Fruit fly (Drosophila melanogaster) whole organism, adult: ENCODE data around the gene CG42557.
"Not testable (repeated sequence)": the region's sequence is repeated elsewhere in the genome, so short reads cannot be mapped to it uniquely, and the experiment has no call there.

Experiments used
- CG11617 ChIP-seq: fragments of 200-800 bp; sonication (Bioruptor generic); optimal IDR thresholded peaks from 2 replicates; lab custom pipeline; 2017; ENCODE audit warnings: mild to moderate bottlenecking, missing biosample characterization, missing genetic modification reagents, missing genetic modification characterization
- CG12768 ChIP-seq: fragments of 200-800 bp; sonication (Bioruptor generic); optimal IDR thresholded peaks from 2 replicates; lab custom pipeline; 2017; ENCODE audit warnings: missing biosample characterization, missing genetic modification characterization, mild to moderate bottlenecking, moderate library complexity, missing genetic modification reagents
- CG14711 ChIP-seq: fragments of 200-800 bp; sonication (Bioruptor generic); optimal IDR thresholded peaks from 2 replicates; lab custom pipeline; 2018; ENCODE audit warnings: missing biosample characterization, mild to moderate bottlenecking, missing genetic modification characterization, moderate library complexity
- CG1620 ChIP-seq: fragments of 200-800 bp; sonication (Bioruptor generic); optimal IDR thresholded peaks from 2 replicates; lab custom pipeline; 2016; ENCODE audit warnings: missing biosample characterization, missing genetic modification characterization
- CG33017 ChIP-seq: fragments of 200-800 bp; sonication (Bioruptor generic); optimal IDR thresholded peaks from 2 replicates; lab custom pipeline; 2018; ENCODE audit warnings: missing biosample characterization, mild to moderate bottlenecking, missing genetic modification characterization, moderate library complexity
- CG5204 ChIP-seq: fragments of 200-800 bp; sonication (Bioruptor generic); optimal IDR thresholded peaks from 2 replicates; lab custom pipeline; 2016; ENCODE audit warnings: missing biosample characterization, missing genetic modification characterization
- CG7045 ChIP-seq: fragments of 200-800 bp; sonication (Bioruptor generic); optimal IDR thresholded peaks from 2 replicates; lab custom pipeline; 2017; ENCODE audit warnings: missing biosample characterization, mild to moderate bottlenecking, missing genetic modification characterization
- CG7101 ChIP-seq: fragments of 200-800 bp; sonication (Bioruptor generic); optimal IDR thresholded peaks from 2 replicates; lab custom pipeline; 2018; ENCODE audit warnings: missing biosample characterization, mild to moderate bottlenecking, missing genetic modification characterization, moderate library complexity
- Clk ChIP-seq: fragments of 200-800 bp; sonication (Bioruptor generic); optimal IDR thresholded peaks from 2 replicates; lab custom pipeline; 2017; ENCODE audit warnings: missing biosample characterization, missing genetic modification characterization
- Crg-1 ChIP-seq: fragments of 200-800 bp; sonication (Bioruptor generic); optimal IDR thresholded peaks from 2 replicates; lab custom pipeline; 2016; ENCODE audit warnings: missing biosample characterization, missing genetic modification characterization
- Hr96 ChIP-seq: fragments of 200-800 bp; sonication (Bioruptor generic); optimal IDR thresholded peaks from 2 replicates; lab custom pipeline; 2016; ENCODE audit warnings: missing biosample characterization, missing genetic modification characterization
- Mnt ChIP-seq: fragments of 200-800 bp; sonication (Bioruptor generic); optimal IDR thresholded peaks from 2 replicates; lab custom pipeline; 2016; ENCODE audit warnings: missing biosample characterization, mild to moderate bottlenecking, missing genetic modification characterization
- bab1 ChIP-seq: fragments of 200-800 bp; sonication (Bioruptor generic); optimal IDR thresholded peaks from 3 replicates; lab custom pipeline; 2019; ENCODE audit warnings: missing biosample characterization, mild to moderate bottlenecking, missing genetic modification characterization, moderate library complexity
- cic ChIP-seq: fragments of 200-800 bp; sonication (Bioruptor generic); optimal IDR thresholded peaks from 2 replicates; lab custom pipeline; 2017; ENCODE audit warnings: missing biosample characterization, mild to moderate bottlenecking, missing genetic modification characterization, moderate library complexity
- cnc ChIP-seq, 2 experiments: fragments of >200 bp; optimal IDR thresholded peaks; 2 replicates each; lab custom pipeline; 2017
- kay ChIP-seq: fragments of 200-800 bp; sonication (Bioruptor generic); peaks from one replicate; lab custom pipeline; 2016; ENCODE audit warnings: missing biosample characterization, missing genetic modification characterization, borderline replicate concordance
- ovo ChIP-seq: fragments of 200-800 bp; sonication (Bioruptor generic); optimal IDR thresholded peaks from 2 replicates; lab custom pipeline; 2016; ENCODE audit warnings: missing biosample characterization, missing genetic modification characterization
- pad ChIP-seq: fragments of 200-800 bp; sonication (Bioruptor generic); optimal IDR thresholded peaks from 3 replicates; lab custom pipeline; 2017; ENCODE audit warnings: missing biosample characterization, missing genetic modification characterization, mild to moderate bottlenecking, moderate library complexity, missing genetic modification reagents
- tj ChIP-seq: fragments of 200-800 bp; sonication (Bioruptor generic); optimal IDR thresholded peaks from 3 replicates; lab custom pipeline; 2017; ENCODE audit warnings: missing biosample characterization, mild to moderate bottlenecking, missing genetic modification characterization, moderate library complexity
- toe ChIP-seq: fragments of 200-800 bp; sonication (Bioruptor generic); optimal IDR thresholded peaks from 2 replicates; lab custom pipeline; 2016; ENCODE audit warnings: missing biosample characterization, missing genetic modification characterization

The CG42557 gene

DNA sequence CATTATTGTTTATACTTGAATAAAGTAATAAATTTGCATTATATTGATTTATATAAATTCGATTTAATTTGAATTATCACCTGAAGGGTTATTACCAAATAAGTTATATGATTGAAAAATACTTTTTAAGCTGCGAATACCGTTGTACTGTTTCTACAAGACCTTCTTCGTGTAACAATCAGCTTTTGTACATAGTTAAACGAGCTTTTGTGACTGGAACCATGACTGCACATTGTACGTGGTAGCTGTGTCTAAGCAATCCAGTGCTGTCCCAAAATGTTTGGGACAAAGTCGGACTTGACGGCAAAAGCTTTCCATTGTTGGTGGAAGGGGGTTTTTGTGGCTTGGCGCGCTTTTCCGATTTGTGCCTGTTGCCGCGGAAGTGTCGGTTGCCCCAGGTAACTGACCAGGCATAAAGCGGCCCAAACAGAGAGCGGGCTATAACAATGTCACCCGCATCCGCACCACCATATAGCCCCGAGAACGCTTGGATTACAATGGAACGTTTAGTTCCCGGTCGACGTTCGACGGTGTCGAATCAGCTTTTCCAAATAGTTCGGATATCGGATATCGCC lies 25.4 kb upstream of the CG42557 start, which contains the start of gene CG31036:
Gene CG31036, plus strand, starts transcription at position 507 of the 575 bp plus-strand sequence.
- TF ChIP-seq CG12768 (GFP tag; lab: Kevin White, UChicago) (no peak), CG7101 (tag; lab: Kevin White, UChicago) (no peak), CG5204 (no peak), pad (no peak), Hr96 (GFP tag; lab: Kevin White, UChicago) (no peak), CG33017 (no peak), Clk (GFP tag; lab: Kevin White, UChicago) (no peak), cnc (optimal IDR thresholded peaks at IDR 0.05; lab: Kevin White, UChicago) (no peak), bab1 (GFP tag; lab: Kevin White, UChicago) (no peak), kay (GFP tag; lab: Kevin White, UChicago) (no peak)

DNA sequence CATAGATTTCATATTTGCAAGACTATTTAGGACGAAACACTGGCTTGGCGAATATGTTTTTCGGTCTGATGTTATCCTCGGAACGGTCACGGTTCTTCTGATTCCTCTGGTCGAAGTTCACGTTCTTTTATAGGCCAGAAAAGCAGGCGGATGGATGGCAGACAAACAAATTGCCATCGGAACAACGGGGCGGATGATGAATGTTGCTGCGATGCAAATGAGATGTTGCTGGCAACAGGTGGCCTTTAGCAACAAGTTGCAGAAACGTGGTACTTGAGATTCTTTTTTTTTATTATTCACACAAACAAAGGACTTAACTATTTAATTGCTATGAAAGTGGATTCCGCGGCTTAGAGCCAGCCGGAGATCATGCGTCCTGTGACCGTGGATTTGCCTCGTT lies 18.8 kb upstream of the CG42557 start, which contains the start of gene Capa:
Gene Capa, minus strand, starts transcription at position 101 of the 400 bp plus-strand sequence.
- TF ChIP-seq ovo (GFP tag; lab: Kevin White, UChicago), result no peak
- no peak for TF ChIP-seq tj (GFP tag; lab: Kevin White, UChicago)
- no peak for TF ChIP-seq CG5204
- no peak for TF ChIP-seq Clk (GFP tag; lab: Kevin White, UChicago)
- TF ChIP-seq CG33017, result no peak
- no peak for TF ChIP-seq CG14711 (tag; lab: Kevin White, UChicago)
- TF ChIP-seq cnc (optimal IDR thresholded peaks at IDR 0.05; lab: Kevin White, UChicago), result no peak
- TF ChIP-seq CG7101 (tag; lab: Kevin White, UChicago), result no peak
- no peak for TF ChIP-seq Crg-1 (GFP tag; lab: Kevin White, UChicago)
- TF ChIP-seq CG7045, result no peak
- TF ChIP-seq Mnt, result no peak

DNA sequence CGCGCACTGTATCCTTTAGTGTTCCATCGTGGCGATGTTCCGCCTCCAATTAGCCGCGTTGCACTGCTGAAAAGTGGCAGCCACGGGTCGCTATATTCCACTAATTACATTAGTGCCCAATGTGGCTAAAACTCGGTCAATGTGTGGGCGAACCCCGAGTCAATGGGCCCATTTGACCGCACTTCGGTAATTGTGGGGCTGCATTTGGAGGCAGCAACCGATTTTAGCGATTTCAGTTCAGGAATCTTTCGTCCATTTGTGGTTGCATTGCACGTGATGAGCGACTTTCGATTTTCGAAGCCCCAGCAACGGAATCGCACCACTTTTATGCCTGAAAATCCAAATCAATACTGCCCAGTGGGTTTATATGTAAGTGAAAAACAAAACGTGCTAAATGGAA lies 12.9 kb upstream of the CG42557 start, which contains the start of gene trp:
Gene trp, minus strand, starts transcription at position 101 of the 400 bp plus-strand sequence.
- TF ChIP-seq Crg-1 (GFP tag; lab: Kevin White, UChicago) (no peak), CG14711 (tag; lab: Kevin White, UChicago) (no peak), toe (GFP tag; lab: Kevin White, UChicago) (no peak)

DNA sequence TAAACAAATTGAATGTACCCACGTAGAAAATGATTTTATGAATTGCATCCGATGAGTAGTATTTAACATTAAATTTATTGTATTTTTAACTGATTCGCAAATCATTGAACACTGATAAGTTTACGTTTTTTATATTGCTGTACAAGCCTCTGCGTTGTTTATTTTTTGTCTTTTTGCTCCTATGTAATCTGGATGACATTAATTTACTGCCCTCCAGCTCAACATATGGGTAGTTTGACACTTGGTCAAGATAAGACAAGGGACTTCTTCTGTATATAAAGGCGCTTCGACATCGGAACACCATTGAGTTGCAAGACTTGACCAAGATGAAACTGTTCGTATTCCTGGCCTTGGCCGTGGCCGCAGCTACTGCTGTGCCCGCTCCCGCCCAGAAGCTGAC lies 11.2 kb upstream of the CG42557 start, which contains the start of gene Jon99Ciii:
Gene Jon99Ciii, plus strand, starts transcription at position 301 of the 400 bp plus-strand sequence.
- not testable (repeated sequence) for TF ChIP-seq Hr96, CG1620, CG11617 (GFP tag; lab: Kevin White, UChicago)

DNA sequence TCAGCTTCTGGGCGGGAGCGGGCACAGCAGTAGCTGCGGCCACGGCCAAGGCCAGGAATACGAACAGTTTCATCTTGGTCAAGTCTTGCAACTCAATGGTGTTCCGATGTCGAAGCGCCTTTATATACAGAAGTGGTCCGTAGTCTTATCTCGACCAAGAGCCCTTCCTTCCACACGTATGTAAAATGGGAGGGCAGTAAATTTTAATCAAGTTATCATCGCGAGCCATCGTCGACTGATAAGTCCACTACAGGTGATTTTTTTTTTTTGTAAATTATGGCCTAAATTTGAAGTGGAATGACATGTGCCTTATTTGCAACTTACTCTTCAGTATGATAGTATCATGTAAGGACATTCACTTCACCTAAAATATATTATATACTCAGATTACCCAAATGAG lies 8.6 kb upstream of the CG42557 start, which contains the start of gene Jon99Cii:
Gene Jon99Cii, minus strand, starts transcription at position 101 of the 400 bp plus-strand sequence.
- not testable (repeated sequence) for TF ChIP-seq cic (GFP tag; lab: Kevin White, UChicago); Crg-1 (GFP tag; lab: Kevin White, UChicago); CG7101 (tag; lab: Kevin White, UChicago)

DNA sequence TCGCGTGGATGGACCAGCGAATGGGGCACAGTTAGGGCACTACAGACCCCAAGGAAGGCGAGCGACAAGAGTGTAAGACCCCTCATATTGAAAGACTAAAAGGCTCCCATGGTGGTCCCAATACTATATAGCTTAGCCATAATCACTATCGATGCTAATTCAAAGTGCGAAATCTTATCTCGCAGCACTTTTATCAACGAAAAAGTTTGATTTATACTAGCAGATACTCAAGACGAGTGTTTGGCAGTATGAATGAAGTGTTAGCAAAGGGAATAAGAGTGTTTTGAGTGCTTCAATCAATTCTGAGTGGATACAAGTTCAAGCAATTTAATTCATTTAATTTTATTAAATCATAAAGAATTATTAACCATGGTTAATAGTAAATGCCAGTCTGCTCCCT lies 7.0 kb upstream of the CG42557 start, which contains the start of gene Jon99Ci:
Gene Jon99Ci, minus strand, starts transcription at position 101 of the 400 bp plus-strand sequence.
- TF ChIP-seq bab1 (GFP tag; lab: Kevin White, UChicago) (no peak), cic (GFP tag; lab: Kevin White, UChicago) (peak; percentile 64), toe (GFP tag; lab: Kevin White, UChicago) (no peak), tj (GFP tag; lab: Kevin White, UChicago) (no peak), CG5204 (no peak), CG12768 (GFP tag; lab: Kevin White, UChicago) (no peak), CG11617 (GFP tag; lab: Kevin White, UChicago) (no peak)

DNA sequence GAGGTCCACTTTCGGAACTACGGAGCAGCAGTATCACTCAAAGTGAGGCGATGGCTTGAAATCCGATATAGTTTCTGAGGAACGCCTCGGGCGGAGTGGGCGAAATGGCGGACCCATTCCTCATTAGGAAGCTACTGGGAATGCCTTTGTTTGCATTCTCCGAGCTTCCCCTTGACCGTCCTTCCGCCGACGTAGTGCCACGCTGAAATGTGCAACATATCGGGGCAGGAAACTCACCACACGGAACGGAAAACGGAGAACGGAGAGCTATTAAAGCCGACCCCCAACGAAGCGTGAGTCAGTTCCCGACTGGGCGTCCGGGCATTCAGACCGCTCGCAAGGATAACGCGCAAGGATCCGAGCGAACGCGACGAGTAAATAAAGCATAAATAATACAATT lies 6.1 kb upstream of the CG42557 start, which contains the start of gene CG15522:
Gene CG15522, plus strand, starts transcription at position 301 of the 400 bp plus-strand sequence.
- TF ChIP-seq CG11617 (GFP tag; lab: Kevin White, UChicago), result no peak

DNA sequence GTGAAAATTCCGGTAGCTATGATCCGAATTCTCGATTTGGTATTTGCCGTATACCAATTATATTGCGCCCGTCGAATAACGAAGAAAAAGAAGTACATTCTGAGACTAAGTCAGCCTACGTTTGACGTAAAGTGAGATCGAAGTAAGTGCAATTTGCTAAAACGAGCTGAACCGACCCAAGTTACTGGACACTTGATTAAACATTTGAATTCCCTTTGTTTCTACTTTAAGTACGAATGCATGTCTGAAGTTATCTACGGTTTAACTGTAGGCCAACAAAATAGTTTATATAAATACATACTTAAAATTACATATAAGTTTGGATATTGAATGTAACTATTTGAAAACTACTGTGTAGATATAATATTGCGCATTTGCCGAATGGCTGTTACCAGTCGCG lies 2.8 kb upstream of the CG42557 start, which contains the start of gene alpha-Man-Ic:
Gene alpha-Man-Ic, minus strand, starts transcription at position 101 of the 400 bp plus-strand sequence.
- TF ChIP-seq CG5204 (no peak), Clk (GFP tag; lab: Kevin White, UChicago) (no peak), CG1620 (GFP tag; lab: Kevin White, UChicago) (no peak), CG33017 (no peak), Hr96 (GFP tag; lab: Kevin White, UChicago) (no peak), tj (GFP tag; lab: Kevin White, UChicago) (no peak), Mnt (no peak), cnc (optimal IDR thresholded peaks at IDR 0.05; lab: Kevin White, UChicago) (no peak), pad (no peak), toe (GFP tag; lab: Kevin White, UChicago) (no peak), CG11617 (GFP tag; lab: Kevin White, UChicago) (no peak), Crg-1 (GFP tag; lab: Kevin White, UChicago) (no peak), CG12768 (GFP tag; lab: Kevin White, UChicago) (no peak), kay (GFP tag; lab: Kevin White, UChicago) (no peak), ovo (GFP tag; lab: Kevin White, UChicago) (no peak), CG7045 (no peak), CG7101 (tag; lab: Kevin White, UChicago) (no peak), cic (GFP tag; lab: Kevin White, UChicago) (no peak)
